Fruit fly (Drosophila melanogaster) whole organism, prepupa: ENCODE measurements around the gene Pi4KIIIalpha.
A peak's percentile ranks its signal among the peaks of the same experiment; 100 is the strongest.

Source experiments
- Blimp-1 ChIP-seq: fragments of 200-800 bp; sonication (Bioruptor generic); optimal IDR thresholded peaks from 3 replicates; lab custom pipeline; 2017; ENCODE audit warnings: missing biosample characterization, missing genetic modification characterization, mild to moderate bottlenecking, moderate library complexity, missing genetic modification reagents
- CG10631 ChIP-seq: fragments of 200-800 bp; sonication (Bioruptor generic); optimal IDR thresholded peaks from 2 replicates; lab custom pipeline; 2016; ENCODE audit warnings: missing biosample characterization, missing genetic modification characterization
- CG11294 ChIP-seq: fragments of 200-800 bp; sonication (Bioruptor generic); IDR thresholded peaks from 2 replicates; pipeline ENCODE4 v1.3.6; 2022; ENCODE audit warnings: missing biosample characterization, missing genetic modification characterization
- CG15336 ChIP-seq: fragments of 200-800 bp; sonication (Bioruptor generic); IDR thresholded peaks from 2 replicates; pipeline ENCODE4 v1.3.6; 2022; ENCODE audit warnings: missing biosample characterization, missing genetic modification characterization
- CG1621 ChIP-seq: fragments of 200-800 bp; sonication (Bioruptor generic); optimal IDR thresholded peaks from 3 replicates; lab custom pipeline; 2018; ENCODE audit warnings: missing biosample characterization, mild to moderate bottlenecking, missing genetic modification characterization
- CG16779 ChIP-seq: fragments of 200-800 bp; sonication (Bioruptor generic); optimal IDR thresholded peaks from 3 replicates; lab custom pipeline; 2017; ENCODE audit warnings: missing biosample characterization, mild to moderate bottlenecking, missing genetic modification characterization
- CG3032 ChIP-seq: fragments of 200-800 bp; optimal IDR thresholded peaks from 2 replicates; lab custom pipeline; 2019; ENCODE audit warnings: missing biosample characterization, mild to moderate bottlenecking, missing genetic modification characterization, moderate library complexity
- CG34406 ChIP-seq: fragments of 200-800 bp; sonication (Bioruptor generic); optimal IDR thresholded peaks from 3 replicates; lab custom pipeline; 2016; ENCODE audit warnings: missing biosample characterization, missing genetic modification characterization
- CG3919 ChIP-seq: fragments of 200-800 bp; sonication (Bioruptor generic); optimal IDR thresholded peaks from 3 replicates; lab custom pipeline; 2016; ENCODE audit warnings: missing biosample characterization, missing genetic modification characterization
- CG6163 ChIP-seq: fragments of 200-800 bp; sonication (Bioruptor generic); IDR thresholded peaks from 3 replicates; pipeline ENCODE4 v1.3.6; 2022; ENCODE audit warnings: missing biosample characterization, missing genetic modification characterization
- CG6276 ChIP-seq: fragments of 200-800 bp; sonication (Bioruptor generic); optimal IDR thresholded peaks from 2 replicates; lab custom pipeline; 2017; ENCODE audit warnings: missing biosample characterization, mild to moderate bottlenecking, missing genetic modification characterization
- CG6808 ChIP-seq: fragments of 200-800 bp; sonication (Bioruptor generic); optimal IDR thresholded peaks from 3 replicates; lab custom pipeline; 2017; ENCODE audit warnings: missing biosample characterization, missing genetic modification characterization, mild to moderate bottlenecking, moderate library complexity, missing genetic modification reagents
- CG6854 ChIP-seq: fragments of 200-800 bp; sonication (Bioruptor generic); optimal IDR thresholded peaks from 2 replicates; lab custom pipeline; 2017; ENCODE audit warnings: missing biosample characterization, mild to moderate bottlenecking, missing genetic modification characterization
- CG7368 ChIP-seq: fragments of 200-800 bp; sonication (Bioruptor generic); optimal IDR thresholded peaks from 3 replicates; lab custom pipeline; 2016; ENCODE audit warnings: missing biosample characterization, missing genetic modification characterization
- CG8119 ChIP-seq: fragments of 200-800 bp; sonication (Bioruptor generic); IDR thresholded peaks from 3 replicates; pipeline ENCODE4 v1.3.6; 2022; ENCODE audit warnings: missing biosample characterization, missing genetic modification characterization
- CG8632 ChIP-seq: fragments of 200-800 bp; sonication (Bioruptor generic); optimal IDR thresholded peaks from 3 replicates; lab custom pipeline; 2016; ENCODE audit warnings: missing biosample characterization, missing genetic modification characterization
- CG9139 ChIP-seq: fragments of 200-800 bp; sonication (Bioruptor generic); optimal IDR thresholded peaks from 3 replicates; lab custom pipeline; 2017; ENCODE audit warnings: missing biosample characterization, mild to moderate bottlenecking, missing genetic modification characterization
- Eip75B ChIP-seq: fragments of 200-800 bp; sonication (Bioruptor generic); optimal IDR thresholded peaks from 3 replicates; lab custom pipeline; 2016; ENCODE audit warnings: missing biosample characterization, missing genetic modification characterization
- Eip78C ChIP-seq: fragments of 200-800 bp; sonication (Bioruptor generic); peaks from one replicate; lab custom pipeline; 2016; ENCODE audit warnings: missing biosample characterization, missing genetic modification characterization
- Gug ChIP-seq: fragments of 200-800 bp; sonication (Bioruptor generic); IDR thresholded peaks from 2 replicates; pipeline ENCODE4 v1.3.6; 2022; ENCODE audit warnings: missing biosample characterization, missing genetic modification characterization
- Lpt ChIP-seq: fragments of 200-800 bp; sonication (Bioruptor generic); optimal IDR thresholded peaks from 3 replicates; lab custom pipeline; 2016; ENCODE audit warnings: missing biosample characterization, missing genetic modification characterization
- Met ChIP-seq: fragments of 200-800 bp; sonication (Bioruptor generic); optimal IDR thresholded peaks from 3 replicates; lab custom pipeline; 2016; ENCODE audit warnings: missing biosample characterization, missing genetic modification characterization
- Sox102F ChIP-seq: fragments of 200-800 bp; sonication (Bioruptor generic); optimal IDR thresholded peaks from 2 replicates; lab custom pipeline; 2016; ENCODE audit warnings: missing biosample characterization, mild to moderate bottlenecking, missing genetic modification characterization
- Sox14 ChIP-seq: fragments of 200-800 bp; sonication (Bioruptor generic); optimal IDR thresholded peaks from 3 replicates; lab custom pipeline; 2016; ENCODE audit warnings: missing biosample characterization, missing genetic modification characterization
- Sox15 ChIP-seq: fragments of 200-800 bp; sonication (Bioruptor generic); optimal IDR thresholded peaks from 3 replicates; lab custom pipeline; 2016; ENCODE audit warnings: missing biosample characterization, missing genetic modification characterization
- dac ChIP-seq: fragments of 200-800 bp; sonication (Bioruptor generic); optimal IDR thresholded peaks from 2 replicates; lab custom pipeline; 2017; ENCODE audit warnings: missing biosample characterization, mild to moderate bottlenecking, missing genetic modification characterization
- dsx ChIP-seq: fragments of 200-800 bp; optimal IDR thresholded peaks from 3 replicates; lab custom pipeline; 2019; ENCODE audit warnings: missing biosample characterization, mild to moderate bottlenecking, missing genetic modification characterization, moderate library complexity; ENCODE audit not compliant: poor library complexity, severe bottlenecking
- eg ChIP-seq: fragments of 200-800 bp; sonication (Bioruptor generic); IDR thresholded peaks from 3 replicates; pipeline ENCODE4 v1.3.6; 2022; ENCODE audit warnings: missing biosample characterization, missing genetic modification characterization
- esn ChIP-seq: fragments of 200-800 bp; sonication (Bioruptor generic); optimal IDR thresholded peaks from 2 replicates; lab custom pipeline; 2016; ENCODE audit warnings: missing biosample characterization, mild to moderate bottlenecking, missing genetic modification characterization, moderate library complexity
- fd59A ChIP-seq: fragments of 200-800 bp; sonication (Bioruptor generic); optimal IDR thresholded peaks from 2 replicates; lab custom pipeline; 2017; ENCODE audit warnings: missing biosample characterization, mild to moderate bottlenecking, missing genetic modification characterization, missing genetic modification reagents
- fd85E ChIP-seq: fragments of 200-800 bp; sonication (Bioruptor generic); optimal IDR thresholded peaks from 3 replicates; lab custom pipeline; 2016; ENCODE audit warnings: missing biosample characterization, missing genetic modification characterization
- fkh ChIP-seq: fragments of 200-800 bp; sonication (Bioruptor generic); optimal IDR thresholded peaks from 3 replicates; lab custom pipeline; 2017; ENCODE audit warnings: missing biosample characterization, mild to moderate bottlenecking, missing genetic modification characterization, moderate library complexity
- lz ChIP-seq: fragments of 200-800 bp; sonication (Bioruptor generic); optimal IDR thresholded peaks from 3 replicates; lab custom pipeline; 2016; ENCODE audit warnings: missing biosample characterization, missing genetic modification characterization
- net ChIP-seq: fragments of 200-800 bp; sonication (Bioruptor generic); optimal IDR thresholded peaks from 3 replicates; lab custom pipeline; 2016; ENCODE audit warnings: missing biosample characterization, missing genetic modification characterization
- salr ChIP-seq, 2 experiments: fragments of 200-800 bp; sonication (Bioruptor generic); optimal IDR thresholded peaks; 3 replicates each; lab custom pipeline; 2016 to 2018; ENCODE audit warnings: missing biosample characterization in 2 of 2, missing genetic modification characterization in 2 of 2, mild to moderate bottlenecking in 1 of 2
- ss ChIP-seq, 2 experiments: fragments of 200-800 bp; sonication (Bioruptor generic); optimal IDR thresholded peaks; 2 replicates in 1 of 2; 3 replicates in 1 of 2; lab custom pipeline; 2017 to 2018; ENCODE audit warnings: mild to moderate bottlenecking in 2 of 2, missing biosample characterization in 2 of 2, missing genetic modification characterization in 2 of 2, moderate library complexity in 1 of 2
- svp ChIP-seq: fragments of 200-800 bp; sonication (Bioruptor generic); peaks from one replicate; lab custom pipeline; 2016; ENCODE audit warnings: missing biosample characterization, missing genetic modification characterization
- topi ChIP-seq: fragments of 200-800 bp; sonication (Bioruptor generic); optimal IDR thresholded peaks from 3 replicates; lab custom pipeline; 2016; ENCODE audit warnings: missing biosample characterization, missing genetic modification characterization
- vri ChIP-seq: fragments of 200-800 bp; sonication (Bioruptor generic); optimal IDR thresholded peaks from 3 replicates; lab custom pipeline; 2016; ENCODE audit warnings: missing biosample characterization, mild to moderate bottlenecking, missing genetic modification characterization

The Pi4KIIIalpha gene

DNA sequence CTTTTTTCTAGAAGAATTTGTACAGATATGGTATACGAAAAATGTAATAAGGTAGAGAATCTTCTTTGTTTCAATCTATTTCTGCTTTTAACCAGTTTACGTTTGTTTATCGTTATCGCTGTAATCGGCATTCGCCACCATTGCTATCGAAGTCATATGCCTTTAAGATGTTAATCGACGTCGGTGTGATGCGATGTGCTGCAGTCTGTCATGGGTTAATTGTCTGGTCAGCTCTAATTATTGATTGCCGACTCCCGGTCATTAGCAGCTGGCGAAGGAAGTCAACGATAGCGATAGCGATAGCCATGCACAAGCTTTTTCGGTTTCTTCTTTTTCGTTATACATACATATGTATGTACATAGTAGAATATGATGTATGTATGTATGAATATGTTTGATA, 30.9 kb downstream of the Pi4KIIIalpha start:
- TF ChIP-seq svp (GFP tag; lab: Kevin White, UChicago) (peak; percentile 83), CG8632 (GFP tag; lab: Kevin White, UChicago) (no peak)

DNA sequence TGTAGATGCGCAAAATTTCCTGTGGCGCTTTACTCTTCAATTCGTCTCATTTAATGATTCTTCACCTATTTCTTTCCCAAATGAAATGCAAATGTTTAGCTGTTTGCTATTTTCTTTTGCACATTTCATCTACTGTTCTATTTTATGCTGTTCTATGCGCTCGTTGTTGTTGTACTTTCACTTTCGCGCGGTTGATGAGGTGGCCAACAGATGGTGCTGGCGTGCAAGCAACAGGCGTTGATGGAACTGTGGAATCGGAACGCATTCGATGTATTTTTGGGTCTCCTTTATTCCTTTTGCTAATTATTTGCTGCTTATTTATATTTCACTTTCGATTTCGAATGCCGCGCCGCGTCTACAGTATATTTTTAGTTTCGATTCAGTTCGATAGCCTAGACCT, 31.4 kb downstream of the Pi4KIIIalpha start:
- TF ChIP-seq CG6276 = no peak
- TF ChIP-seq Eip78C = peak; percentile 5
- TF ChIP-seq Blimp-1 (GFP tag; lab: Kevin White, UChicago) = peak; percentile 80
- no peak for TF ChIP-seq fd59A (GFP tag; lab: Kevin White, UChicago)
- TF ChIP-seq CG10631 = no peak
- TF ChIP-seq salr (GFP tag; optimal IDR thresholded peaks at IDR 0.05; lab: Kevin White, UChicago) = no peak
- TF ChIP-seq CG34406 = no peak

DNA sequence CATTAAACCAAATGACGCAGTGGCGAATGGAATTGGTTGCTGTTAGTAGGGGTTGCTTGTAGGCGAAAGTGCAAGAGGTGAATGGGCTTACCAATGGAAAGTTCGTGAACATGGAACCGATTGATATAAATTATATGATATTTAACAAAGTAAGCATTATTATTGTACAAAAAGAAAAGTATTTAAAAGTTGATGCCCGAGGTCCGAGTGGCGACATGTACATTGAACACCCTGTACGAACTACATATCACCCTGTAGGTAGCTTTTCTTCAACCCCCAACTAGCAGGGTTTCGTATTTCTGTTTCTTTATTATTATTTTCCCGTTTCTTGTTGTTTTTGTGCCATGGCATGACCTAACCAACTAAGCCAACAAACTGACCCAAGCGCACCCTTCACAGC, 32.6 kb downstream of the Pi4KIIIalpha start:
- TF ChIP-seq ss (GFP tag; optimal IDR thresholded peaks at IDR 0.05; lab: Kevin White, UChicago) (peak in 1 of 2 experiments; percentile 18), CG16779 (tag; lab: Kevin White, UChicago) (no peak), CG8632 (GFP tag; lab: Kevin White, UChicago) (no peak), Eip78C (peak; percentile 17), svp (GFP tag; lab: Kevin White, UChicago) (peak; percentile 49)
- TF ChIP-seq, all 60 proteins: peak for 3

DNA sequence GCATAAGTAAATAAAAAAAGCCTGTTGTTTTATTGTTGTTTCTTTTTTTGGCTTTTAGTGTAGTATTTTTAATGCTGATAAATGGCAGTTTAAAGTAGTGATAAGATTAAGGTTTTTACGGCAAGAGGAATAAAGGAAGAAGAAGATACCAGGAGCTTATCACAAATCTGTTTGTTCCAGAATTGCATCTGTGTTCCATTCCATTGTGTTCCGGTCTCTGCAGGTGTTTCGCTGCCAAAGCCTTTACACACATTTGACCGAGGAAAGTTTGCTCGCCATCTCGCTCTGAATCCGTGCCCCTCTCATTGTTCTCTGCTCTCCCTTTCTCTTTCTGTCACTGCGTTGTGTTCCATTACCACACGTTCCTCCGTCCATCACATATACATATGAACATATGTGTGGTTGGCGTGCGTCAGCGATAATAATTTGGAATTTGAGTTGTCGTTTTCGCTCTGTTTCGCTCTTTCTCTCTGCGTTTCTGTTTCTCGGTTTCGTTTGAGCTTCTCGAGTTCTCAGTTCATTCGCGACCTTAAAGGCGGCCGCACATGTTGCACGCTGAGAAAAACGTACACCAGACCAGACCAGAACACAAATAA, 33.8 kb downstream of the Pi4KIIIalpha start:
- TF ChIP-seq Eip78C (peak; percentile 68), CG8119 (0 out of 3 replicates have a peak, but pooled peaks have one; percentile 34), CG16779 (tag; lab: Kevin White, UChicago) (peak; percentile 17), CG6808 (peak; percentile 49), CG7368 (no peak), ss (GFP tag; optimal IDR thresholded peaks at IDR 0.05; lab: Kevin White, UChicago) (peak; percentile 42 to 72), CG6854 (GFP tag; lab: Kevin White, UChicago) (peak; percentile 39), Sox102F (GFP tag; lab: Kevin White, UChicago) (peak; percentile 71), Eip75B (peak; percentile 5), CG15336 (peak; percentile 42; the same call in 1 of the 2 replicates), Lpt (GFP tag; lab: Kevin White, UChicago) (no peak), vri (GFP tag; lab: Kevin White, UChicago) (peak; percentile 84), Gug (GFP tag; lab: Robert Waterston, UW) (no peak), dsx (GFP tag; lab: Kevin White, UChicago) (peak; percentile 40), fkh (GFP tag; lab: Kevin White, UChicago) (peak; percentile 39), Sox14 (GFP tag; lab: Kevin White, UChicago) (peak; percentile 78), CG3919 (GFP tag; lab: Kevin White, UChicago) (peak; percentile 28), svp (GFP tag; lab: Kevin White, UChicago) (peak; percentile 88), CG6276 (peak; percentile 62), CG6163 (GFP tag; lab: Robert Waterston, UW) (peak; percentile 64; the same call in 2 of the 3 replicates), CG1621 (peak; percentile 16), fd85E (no peak), topi (GFP tag; lab: Kevin White, UChicago) (peak; percentile 11), Sox15 (GFP tag; lab: Kevin White, UChicago) (no peak), CG11294 (GFP tag; lab: Robert Waterston, UW) (no peak), net (GFP tag; lab: Kevin White, UChicago) (peak; percentile 15), CG9139 (peak; percentile 39), CG3032 (tag; lab: Kevin White, UChicago) (peak; percentile 2), dac (no peak), lz (GFP tag; lab: Kevin White, UChicago) (no peak), Blimp-1 (GFP tag; lab: Kevin White, UChicago) (peak; percentile 58), esn (GFP tag; lab: Kevin White, UChicago) (peak; percentile 8), Met (GFP tag; lab: Kevin White, UChicago) (peak; percentile 43), eg (GFP tag; lab: Robert Waterston, UW) (peak; percentile 43; the same call in 1 of the 3 replicates)
